Worm (Caenorhabditis elegans) whole organism, midembryonic: Measurements from ENCODE around the gene ZK688.1.

ENCODE experiments used
- T22C8.4 ChIP-seq: fragments of 200-800 bp; sonication (Bioruptor generic); IDR thresholded peaks from 2 replicates; pipeline ENCODE4 v1.3.6; 2022; ENCODE audit warnings: missing genetic modification characterization, missing compliant biosample characterization
- cog-1 ChIP-seq: sonication (generic microtip); optimal IDR thresholded peaks from 2 replicates; lab custom pipeline; 2016; ENCODE audit warnings: missing genetic modification characterization, missing compliant biosample characterization
- flt-1 ChIP-seq: fragments of 200-800 bp; sonication (Bioruptor generic); IDR thresholded peaks from 2 replicates; pipeline ENCODE4 v1.3.6; 2022; ENCODE audit warnings: missing genetic modification characterization, missing compliant biosample characterization
- klf-2 ChIP-seq: fragments of 200-800 bp; sonication (Bioruptor generic); conservative IDR thresholded peaks from 2 replicates; pipeline ENCODE4 v1.3.6; 2022; ENCODE audit warnings: missing genetic modification reagents, missing genetic modification characterization, missing compliant biosample characterization
- med-1 ChIP-seq: sonication (generic microtip); optimal IDR thresholded peaks from 2 replicates; lab custom pipeline; 2017; ENCODE audit warnings: missing genetic modification characterization, mild to moderate bottlenecking, missing compliant biosample characterization, antibody characterized with exemption, missing genetic modification reagents; ENCODE audit not compliant: insufficient read depth
- ref-1 ChIP-seq: fragments of 200-800 bp; sonication (Bioruptor generic); conservative IDR thresholded peaks from 2 replicates; pipeline ENCODE4 v1.3.6; 2022; ENCODE audit warnings: missing genetic modification reagents, missing genetic modification characterization, missing compliant biosample characterization
- tab-1 ChIP-seq: fragments of 200-800 bp; sonication (Bioruptor generic); IDR thresholded peaks from 2 replicates; pipeline ENCODE4 v1.3.6; 2022; ENCODE audit warnings: missing genetic modification characterization, missing compliant biosample characterization
- ztf-23 ChIP-seq: fragments of 200-800 bp; sonication (Bioruptor generic); IDR thresholded peaks from 2 replicates; pipeline ENCODE4 v1.3.6; 2022; ENCODE audit warnings: missing genetic modification reagents, missing genetic modification characterization, missing compliant biosample characterization
- ztf-29 ChIP-seq: fragments of 200-800 bp; sonication (Bioruptor generic); IDR thresholded peaks from 2 replicates; pipeline ENCODE4 v1.3.6; 2022; ENCODE audit warnings: missing genetic modification reagents, missing genetic modification characterization, missing compliant biosample characterization

Gene ZK688.1

DNA sequence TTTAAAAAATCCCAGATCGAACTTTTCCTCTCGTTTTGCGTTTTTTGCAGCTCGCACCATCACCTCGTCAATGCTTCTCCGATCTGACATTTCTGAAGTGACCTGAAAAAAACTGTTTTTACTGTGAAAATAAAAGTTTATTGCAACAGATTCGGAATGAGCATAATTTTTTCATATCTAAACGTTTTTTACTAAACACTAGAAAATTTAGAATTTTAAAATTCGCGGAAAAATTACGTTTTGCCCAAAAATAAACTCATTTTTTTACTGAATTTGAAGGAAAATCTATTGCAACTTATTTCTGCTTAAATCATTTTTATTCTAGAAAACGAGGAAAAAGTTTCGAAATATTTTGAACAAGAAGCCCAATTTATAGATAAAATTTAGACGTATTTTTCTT is 26.5 kb upstream of the ZK688.1 start, which contains the start of gene ZK688.9:
TSS of gene ZK688.9 (minus strand) at position 101 of the 400 bp plus-strand sequence.
- TF ChIP-seq ref-1 (GFP tag; lab: Robert Waterston, UW) = no peak
- no peak for TF ChIP-seq med-1 (GFP tag; lab: Kevin White, UChicago)
- no peak for TF ChIP-seq tab-1 (GFP tag; lab: Robert Waterston, UW)
- TF ChIP-seq klf-2 = no peak
- TF ChIP-seq ztf-29 (GFP tag; lab: Robert Waterston, UW) = no peak
- TF ChIP-seq cog-1 (tag; lab: Kevin White, UChicago) = no peak
- TF ChIP-seq flt-1 = no peak
- TF ChIP-seq ztf-23 = no peak

DNA sequence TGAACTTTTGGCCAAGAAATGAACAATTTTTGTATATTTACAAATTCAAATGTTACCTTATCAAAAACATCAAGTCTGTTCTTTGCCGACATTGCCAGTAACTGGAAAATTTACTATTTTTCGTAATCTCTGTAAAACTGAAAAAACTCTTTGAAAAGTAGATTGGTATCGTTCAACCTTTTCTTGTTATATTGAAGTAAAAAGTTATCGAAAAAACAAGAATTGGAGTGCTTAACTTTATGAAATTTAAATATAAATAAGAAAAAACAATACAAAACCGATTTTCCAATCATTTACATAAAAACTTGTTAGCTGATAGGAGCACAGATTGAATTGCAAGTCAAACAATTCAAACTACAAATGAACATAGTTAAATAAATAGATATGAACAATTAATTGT is 24.5 kb upstream of the ZK688.1 start, which contains the start of gene ZK688.11:
TSS of gene ZK688.11 (minus strand) at position 101 of the 400 bp plus-strand sequence.
- TF ChIP-seq cog-1 (tag; lab: Kevin White, UChicago) = no peak
- no peak for TF ChIP-seq ztf-29 (GFP tag; lab: Robert Waterston, UW)
- TF ChIP-seq ref-1 (GFP tag; lab: Robert Waterston, UW) = no peak
- TF ChIP-seq ztf-23 = no peak
- no peak for TF ChIP-seq med-1 (GFP tag; lab: Kevin White, UChicago)
- no peak for TF ChIP-seq klf-2
- TF ChIP-seq T22C8.4 (GFP tag; lab: Robert Waterston, UW) = no peak
- no peak for TF ChIP-seq flt-1
- no peak for TF ChIP-seq tab-1 (GFP tag; lab: Robert Waterston, UW)

DNA sequence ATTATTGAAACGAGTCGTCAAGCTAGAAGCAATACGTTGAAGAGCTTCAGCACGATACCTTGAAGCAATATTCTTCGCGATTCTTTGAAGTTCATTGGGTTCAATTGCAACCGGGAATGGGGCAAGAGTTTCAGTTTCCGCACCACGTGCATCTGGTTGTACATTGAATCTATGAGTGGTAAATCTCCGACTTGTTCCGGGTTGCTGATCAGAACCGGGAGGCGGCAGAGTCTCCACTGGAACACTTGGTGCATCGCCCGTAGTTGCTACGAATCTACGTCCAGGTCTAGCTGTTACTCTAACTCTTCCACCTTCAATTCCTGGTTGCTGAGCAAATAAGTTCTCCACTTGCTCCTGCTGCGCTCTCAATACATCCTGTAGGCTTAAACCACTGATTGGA is 20.3 kb upstream of the ZK688.1 start:
- no peak for TF ChIP-seq T22C8.4 (GFP tag; lab: Robert Waterston, UW)
- TF ChIP-seq flt-1 = no peak
- no peak for TF ChIP-seq ztf-29 (GFP tag; lab: Robert Waterston, UW)
- TF ChIP-seq med-1 (GFP tag; lab: Kevin White, UChicago) = no peak
- no peak for TF ChIP-seq ztf-23
- no peak for TF ChIP-seq tab-1 (GFP tag; lab: Robert Waterston, UW)
- TF ChIP-seq cog-1 (tag; lab: Kevin White, UChicago) = no peak
- no peak for TF ChIP-seq ref-1 (GFP tag; lab: Robert Waterston, UW)
- no peak for TF ChIP-seq klf-2

- TF ChIP-seq ztf-23 (0 out of 2 replicates have a peak, but pooled peaks have one; percentile 51), cog-1 (tag; lab: Kevin White, UChicago) (peak; percentile 10), flt-1 (no peak)
Measured at ce11 chrIII:7891573-7892306, 17.6 kb upstream of the ZK688.1 start, which contains the start of the genes ZK688.5 and fahd-1. TSS of gene ZK688.5 (minus strand) at chrIII:7891623. TSS of gene fahd-1 (plus strand) at chrIII:7892256.

DNA sequence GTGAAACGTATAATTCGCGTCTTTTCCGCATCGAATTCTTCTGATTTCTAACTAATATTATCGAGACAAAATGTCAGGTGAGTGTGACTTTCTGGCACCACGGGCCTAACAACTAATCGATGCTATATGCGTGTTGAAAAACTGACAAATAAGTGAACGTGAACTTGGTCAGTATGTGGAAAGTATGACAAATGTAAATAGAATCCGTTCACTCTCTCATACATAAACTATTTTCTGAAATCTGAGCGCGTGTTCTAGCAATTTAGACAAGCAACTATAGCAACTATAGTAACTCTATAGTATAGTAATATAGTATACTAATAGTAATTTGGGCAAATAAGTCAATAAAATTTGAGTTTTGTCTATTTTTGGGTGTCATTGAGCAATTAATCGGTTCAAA is 17.0 kb upstream of the ZK688.1 start:
- TF ChIP-seq tab-1 (GFP tag; lab: Robert Waterston, UW) (no peak), cog-1 (tag; lab: Kevin White, UChicago) (no peak), ref-1 (GFP tag; lab: Robert Waterston, UW) (no peak), ztf-29 (GFP tag; lab: Robert Waterston, UW) (no peak), flt-1 (no peak), klf-2 (no peak), ztf-23 (no peak), T22C8.4 (GFP tag; lab: Robert Waterston, UW) (no peak), med-1 (GFP tag; lab: Kevin White, UChicago) (no peak)

- TF ChIP-seq med-1 (GFP tag; lab: Kevin White, UChicago) = no peak
- TF ChIP-seq T22C8.4 (GFP tag; lab: Robert Waterston, UW) = no peak
- no peak for TF ChIP-seq ztf-29 (GFP tag; lab: Robert Waterston, UW)
- no peak for TF ChIP-seq tab-1 (GFP tag; lab: Robert Waterston, UW)
- TF ChIP-seq ref-1 (GFP tag; lab: Robert Waterston, UW) = no peak
- TF ChIP-seq klf-2 = no peak
- TF ChIP-seq flt-1 = no peak
- TF ChIP-seq ztf-23 = no peak
- no peak for TF ChIP-seq cog-1 (tag; lab: Kevin White, UChicago)
Measured at ce11 chrIII:7893224-7893623, 16.1 kb upstream of the ZK688.1 start.

- no peak for TF ChIP-seq flt-1
- TF ChIP-seq T22C8.4 (GFP tag; lab: Robert Waterston, UW) = no peak
- no peak for TF ChIP-seq tab-1 (GFP tag; lab: Robert Waterston, UW)
- no peak for TF ChIP-seq ztf-29 (GFP tag; lab: Robert Waterston, UW)
- no peak for TF ChIP-seq ztf-23
- no peak for TF ChIP-seq cog-1 (tag; lab: Kevin White, UChicago)
- TF ChIP-seq med-1 (GFP tag; lab: Kevin White, UChicago) = no peak
- no peak for TF ChIP-seq klf-2
- TF ChIP-seq ref-1 (GFP tag; lab: Robert Waterston, UW) = no peak
Measured at ce11 chrIII:7894724-7895123, 14.6 kb upstream of the ZK688.1 start, which contains the start of gene ZK688.4. TSS of gene ZK688.4 (plus strand) at chrIII:7895024.

DNA sequence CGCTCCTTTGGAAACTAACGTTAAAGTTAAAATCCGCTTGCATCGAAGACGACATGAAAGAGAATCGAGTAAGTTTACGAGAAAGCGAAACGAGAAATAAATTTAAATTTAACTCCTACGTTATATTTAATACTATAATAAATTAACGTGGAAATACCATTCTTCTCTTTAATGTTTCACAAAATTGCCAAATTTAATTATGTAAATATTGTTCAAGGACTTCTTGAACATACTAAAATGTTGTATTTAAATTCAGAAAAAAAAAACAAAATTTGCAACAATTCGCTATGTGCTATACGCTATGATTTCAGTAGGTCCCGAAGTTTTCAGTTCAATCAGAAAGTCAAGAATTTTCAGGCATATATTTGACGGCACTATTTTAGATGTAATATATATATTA is 12.4 kb upstream of the ZK688.1 start, which contains the start of gene ZK688.10:
TSS of gene ZK688.10 (minus strand) at position 101 of the 400 bp plus-strand sequence.
- no peak for TF ChIP-seq ztf-29 (GFP tag; lab: Robert Waterston, UW)
- no peak for TF ChIP-seq T22C8.4 (GFP tag; lab: Robert Waterston, UW)
- no peak for TF ChIP-seq flt-1
- no peak for TF ChIP-seq klf-2
- no peak for TF ChIP-seq ztf-23
- TF ChIP-seq ref-1 (GFP tag; lab: Robert Waterston, UW) = no peak
- TF ChIP-seq tab-1 (GFP tag; lab: Robert Waterston, UW) = no peak
- TF ChIP-seq cog-1 (tag; lab: Kevin White, UChicago) = no peak
- TF ChIP-seq med-1 (GFP tag; lab: Kevin White, UChicago) = no peak

DNA sequence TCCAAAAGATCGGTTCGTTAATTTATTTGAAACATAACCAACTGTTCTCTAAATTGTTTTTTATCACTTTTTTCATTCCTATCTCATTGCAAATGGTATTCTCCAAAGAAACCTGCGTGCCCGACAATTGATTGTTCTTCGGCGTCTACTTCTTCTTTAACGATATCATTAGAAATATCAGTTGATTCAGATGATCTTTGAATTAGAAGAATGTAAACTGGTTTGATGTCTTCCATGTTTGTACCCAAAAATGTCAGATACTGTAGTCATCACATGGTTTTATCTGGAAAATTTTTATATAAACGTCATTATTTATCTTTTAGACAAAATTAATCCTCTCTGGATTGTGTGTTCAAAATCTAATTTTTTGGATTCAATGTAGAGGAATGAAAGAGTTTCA is 11.6 kb upstream of the ZK688.1 start:
- TF ChIP-seq cog-1 (tag; lab: Kevin White, UChicago) (no peak), ref-1 (GFP tag; lab: Robert Waterston, UW) (no peak), flt-1 (no peak), med-1 (GFP tag; lab: Kevin White, UChicago) (no peak), tab-1 (GFP tag; lab: Robert Waterston, UW) (no peak), klf-2 (no peak), ztf-23 (no peak), ztf-29 (GFP tag; lab: Robert Waterston, UW) (no peak), T22C8.4 (GFP tag; lab: Robert Waterston, UW) (no peak)
